Fruit fly (Drosophila melanogaster) whole organism, embryonic: ENCODE data around the gene usp.
A peak's percentile ranks its signal among the peaks of the same experiment; 100 is the strongest.

ENCODE experiments used
- B-H2 ChIP-seq: fragments of 200-800 bp; sonication (Bioruptor generic); optimal IDR thresholded peaks from 2 replicates; lab custom pipeline; 2018; ENCODE audit warnings: missing biosample characterization, mild to moderate bottlenecking, missing genetic modification characterization
- Blimp-1 ChIP-seq: fragments of 200-800 bp; sonication (Bioruptor generic); optimal IDR thresholded peaks from 3 replicates; lab custom pipeline; 2018; ENCODE audit warnings: missing biosample characterization, missing genetic modification characterization, mild to moderate bottlenecking, moderate library complexity, missing genetic modification reagents
- CG10543 ChIP-seq: fragments of 200-800 bp; sonication (Bioruptor generic); optimal IDR thresholded peaks from 3 replicates; lab custom pipeline; 2017; ENCODE audit warnings: missing biosample characterization, mild to moderate bottlenecking, missing genetic modification characterization, moderate library complexity
- CG13894 ChIP-seq: fragments of 200-800 bp; sonication (Bioruptor generic); optimal IDR thresholded peaks from 3 replicates; lab custom pipeline; 2018; ENCODE audit warnings: missing biosample characterization, mild to moderate bottlenecking, missing genetic modification characterization, moderate library complexity
- CG16863 ChIP-seq: fragments of 200-800 bp; sonication (Bioruptor generic); optimal IDR thresholded peaks from 3 replicates; lab custom pipeline; 2016; ENCODE audit warnings: missing biosample characterization, missing genetic modification characterization
- CG17568 ChIP-seq: fragments of 200-800 bp; sonication (Bioruptor generic); optimal IDR thresholded peaks from 2 replicates; lab custom pipeline; 2018; ENCODE audit warnings: missing biosample characterization, mild to moderate bottlenecking, missing genetic modification characterization, moderate library complexity
- CG18619 ChIP-seq: fragments of 200-800 bp; sonication (Bioruptor generic); optimal IDR thresholded peaks from 3 replicates; lab custom pipeline; 2017; ENCODE audit warnings: missing biosample characterization, mild to moderate bottlenecking, missing genetic modification characterization
- CG2875 ChIP-seq: fragments of 200-800 bp; sonication (Bioruptor generic); optimal IDR thresholded peaks from 2 replicates; lab custom pipeline; 2017; ENCODE audit warnings: missing biosample characterization, mild to moderate bottlenecking, missing genetic modification characterization, missing genetic modification reagents
- CG32767 ChIP-seq: fragments of 200-800 bp; sonication (Bioruptor generic); IDR thresholded peaks from 2 replicates; pipeline ENCODE4 v1.3.6; 2022; ENCODE audit warnings: missing biosample characterization, missing genetic modification characterization
- CG3281 ChIP-seq: fragments of 200-800 bp; sonication (Bioruptor generic); optimal IDR thresholded peaks from 3 replicates; lab custom pipeline; 2017; ENCODE audit warnings: missing biosample characterization, mild to moderate bottlenecking, missing genetic modification characterization
- CG34376 ChIP-seq: fragments of 200-800 bp; sonication (Bioruptor generic); optimal IDR thresholded peaks from 2 replicates; lab custom pipeline; 2018; ENCODE audit warnings: missing biosample characterization, mild to moderate bottlenecking, missing genetic modification characterization
- CG7271 ChIP-seq: fragments of 200-800 bp; sonication (Bioruptor generic); optimal IDR thresholded peaks from 2 replicates; lab custom pipeline; 2018; ENCODE audit warnings: missing biosample characterization, mild to moderate bottlenecking, missing genetic modification characterization, moderate library complexity
- CG7839 ChIP-seq: fragments of 200-800 bp; sonication (Bioruptor generic); optimal IDR thresholded peaks from 3 replicates; lab custom pipeline; 2018; ENCODE audit warnings: missing biosample characterization, mild to moderate bottlenecking, missing genetic modification characterization, moderate library complexity
- CG7928 ChIP-seq: fragments of 200-800 bp; sonication (Bioruptor generic); optimal IDR thresholded peaks from 2 replicates; lab custom pipeline; 2017; ENCODE audit warnings: missing biosample characterization, mild to moderate bottlenecking, missing genetic modification characterization
- CG9215 ChIP-seq: fragments of 200-800 bp; sonication (Bioruptor generic); IDR thresholded peaks from 2 replicates; pipeline ENCODE4 v1.3.6; 2022; ENCODE audit warnings: missing biosample characterization, missing genetic modification characterization
- CG9609 ChIP-seq: fragments of 200-800 bp; sonication (Bioruptor generic); optimal IDR thresholded peaks from 3 replicates; lab custom pipeline; 2016; ENCODE audit warnings: missing biosample characterization, missing genetic modification characterization
- CG9817 ChIP-seq: fragments of 200-800 bp; sonication (Bioruptor generic); optimal IDR thresholded peaks from 2 replicates; lab custom pipeline; 2018; ENCODE audit warnings: missing biosample characterization, mild to moderate bottlenecking, missing genetic modification characterization, moderate library complexity
- Camta ChIP-seq: fragments of 200-800 bp; sonication (Bioruptor generic); optimal IDR thresholded peaks from 2 replicates; lab custom pipeline; 2016; ENCODE audit warnings: missing biosample characterization, missing genetic modification characterization
- D19A ChIP-seq: fragments of 200-800 bp; optimal IDR thresholded peaks from 3 replicates; lab custom pipeline; 2019; ENCODE audit warnings: missing biosample characterization, mild to moderate bottlenecking, missing genetic modification characterization, moderate library complexity
- Doc2 ChIP-seq: fragments of 200-800 bp; sonication (Bioruptor generic); IDR thresholded peaks from 2 replicates; pipeline ENCODE4 v1.3.6; 2022; ENCODE audit warnings: missing biosample characterization, missing genetic modification characterization
- E2f2 ChIP-seq: fragments of 200-800 bp; sonication (Bioruptor generic); IDR thresholded peaks from 2 replicates; pipeline ENCODE4 v1.3.6; 2022; ENCODE audit warnings: missing biosample characterization, missing genetic modification characterization
- Ets97D ChIP-seq: fragments of 200-800 bp; sonication (Bioruptor generic); optimal IDR thresholded peaks from 3 replicates; lab custom pipeline; 2016; ENCODE audit warnings: missing biosample characterization, missing genetic modification characterization
- Gsc ChIP-seq: fragments of 200-800 bp; sonication (Bioruptor generic); IDR thresholded peaks from 2 replicates; pipeline ENCODE4 v1.3.6; 2022; ENCODE audit warnings: missing biosample characterization, missing genetic modification characterization
- Lim3 ChIP-seq: fragments of 200-800 bp; sonication (Bioruptor generic); IDR thresholded peaks from 2 replicates; pipeline ENCODE4 v1.3.6; 2022; ENCODE audit warnings: missing biosample characterization, missing genetic modification characterization
- Lpt ChIP-seq: fragments of >200 bp; optimal IDR thresholded peaks from 2 replicates; lab custom pipeline; 2018; ENCODE audit warnings: missing biosample characterization, missing genetic modification characterization
- Mes4 ChIP-seq: fragments of 200-800 bp; sonication (Bioruptor generic); optimal IDR thresholded peaks from 2 replicates; lab custom pipeline; 2016; ENCODE audit warnings: missing biosample characterization, missing genetic modification characterization
- Poxn ChIP-seq: fragments of 200-800 bp; sonication (Bioruptor generic); IDR thresholded peaks from 2 replicates; pipeline ENCODE4 v1.3.6; 2022; ENCODE audit warnings: missing biosample characterization, missing genetic modification characterization
- Stat92E ChIP-seq, 3 experiments: fragments of >200 bp in 2 of 3; fragments of 200-800 bp in 1 of 3; sonication (Bioruptor generic) in 1 of 3; optimal IDR thresholded peaks; 2 replicates each; lab custom pipeline; 2017 to 2019; ENCODE audit warnings: missing biosample characterization in 3 of 3, missing genetic modification characterization in 3 of 3, mild to moderate bottlenecking in 1 of 3, moderate library complexity in 1 of 3
- Trl ChIP-seq, 3 experiments: fragments of >200 bp in 2 of 3; fragments of 200-800 bp in 1 of 3; sonication (Bioruptor generic) in 1 of 3; optimal IDR thresholded peaks; 2 replicates in 1 of 3; 3 replicates in 2 of 3; lab custom pipeline; 2016 to 2017; ENCODE audit warnings: missing biosample characterization in 1 of 3, missing genetic modification characterization in 1 of 3
- bsh ChIP-seq, 2 experiments: fragments of 200-800 bp; sonication (Bioruptor generic); optimal IDR thresholded peaks; 2 replicates each; lab custom pipeline; 2017 to 2018; ENCODE audit warnings: mild to moderate bottlenecking in 2 of 2, missing biosample characterization in 2 of 2, missing genetic modification characterization in 2 of 2, moderate library complexity in 1 of 2
- corto ChIP-seq: fragments of 200-800 bp; sonication (Bioruptor generic); optimal IDR thresholded peaks from 2 replicates; lab custom pipeline; 2016; ENCODE audit warnings: missing biosample characterization, mild to moderate bottlenecking, missing genetic modification characterization, moderate library complexity
- cwo ChIP-seq: fragments of 200-800 bp; sonication (Bioruptor generic); optimal IDR thresholded peaks from 3 replicates; lab custom pipeline; 2017; ENCODE audit warnings: missing biosample characterization, missing genetic modification characterization, mild to moderate bottlenecking, moderate library complexity, missing genetic modification reagents
- da ChIP-seq: fragments of 200-800 bp; sonication (Bioruptor generic); optimal IDR thresholded peaks from 2 replicates; lab custom pipeline; 2016; ENCODE audit warnings: missing biosample characterization, missing genetic modification characterization
- disco-r ChIP-seq: fragments of 200-800 bp; sonication (Bioruptor generic); optimal IDR thresholded peaks from 2 replicates; lab custom pipeline; 2016; ENCODE audit warnings: missing biosample characterization, missing genetic modification characterization
- fd64A ChIP-seq: fragments of 200-800 bp; sonication (Bioruptor generic); optimal IDR thresholded peaks from 3 replicates; lab custom pipeline; 2018; ENCODE audit warnings: missing biosample characterization, mild to moderate bottlenecking, missing genetic modification characterization
- gce ChIP-seq: fragments of 200-800 bp; sonication (Bioruptor generic); IDR thresholded peaks from 3 replicates; pipeline ENCODE4 v1.3.6; 2022; ENCODE audit warnings: missing biosample characterization, missing genetic modification characterization
- gsb-n ChIP-seq: fragments of 200-800 bp; sonication (Bioruptor generic); optimal IDR thresholded peaks from 3 replicates; lab custom pipeline; 2018; ENCODE audit warnings: missing biosample characterization, mild to moderate bottlenecking, missing genetic modification characterization
- insv ChIP-seq, 2 experiments: fragments of 200-800 bp; sonication (Bioruptor generic); optimal IDR thresholded peaks; 3 replicates each; lab custom pipeline; 2016 to 2018; ENCODE audit warnings: missing biosample characterization in 2 of 2, missing genetic modification characterization in 2 of 2
- lola ChIP-seq, 3 experiments: fragments of >200 bp in 2 of 3; fragments of 200-800 bp in 1 of 3; sonication (Bioruptor generic) in 1 of 3; optimal IDR thresholded peaks; 2 replicates each; lab custom pipeline; 2017 to 2019; ENCODE audit warnings: missing biosample characterization in 3 of 3, missing genetic modification characterization in 3 of 3, mild to moderate bottlenecking in 1 of 3, moderate library complexity in 1 of 3
- mirr ChIP-seq: fragments of 200-800 bp; sonication (Bioruptor generic); optimal IDR thresholded peaks from 3 replicates; lab custom pipeline; 2018; ENCODE audit warnings: missing biosample characterization, mild to moderate bottlenecking, missing genetic modification characterization
- oc ChIP-seq: fragments of 200-800 bp; sonication (Bioruptor generic); optimal IDR thresholded peaks from 2 replicates; lab custom pipeline; 2018; ENCODE audit warnings: missing biosample characterization, mild to moderate bottlenecking, missing genetic modification characterization, moderate library complexity
- sc ChIP-seq, 3 experiments: fragments of >200 bp in 2 of 3; fragments of 200-800 bp in 1 of 3; sonication (Bioruptor generic) in 1 of 3; optimal IDR thresholded peaks; 2 replicates in 2 of 3; 3 replicates in 1 of 3; lab custom pipeline; 2017; ENCODE audit warnings: mild to moderate bottlenecking in 1 of 3, missing biosample characterization in 1 of 3, missing genetic modification characterization in 1 of 3, missing genetic modification reagents in 1 of 3
- slou ChIP-seq: fragments of 200-800 bp; sonication (Bioruptor generic); optimal IDR thresholded peaks from 3 replicates; lab custom pipeline; 2016; ENCODE audit warnings: missing biosample characterization, missing genetic modification characterization
- ssp ChIP-seq: fragments of 200-800 bp; sonication (Bioruptor generic); IDR thresholded peaks from 2 replicates; pipeline ENCODE4 v1.3.6; 2022; ENCODE audit warnings: missing biosample characterization, missing genetic modification characterization
- tgo ChIP-seq: fragments of 200-800 bp; sonication (Bioruptor generic); IDR thresholded peaks from 3 replicates; pipeline ENCODE4 v1.3.6; 2022; ENCODE audit warnings: missing biosample characterization, missing genetic modification characterization
- tio ChIP-seq: fragments of 200-800 bp; sonication (Bioruptor generic); optimal IDR thresholded peaks from 2 replicates; lab custom pipeline; 2017; ENCODE audit warnings: missing biosample characterization, missing genetic modification characterization, inconsistent platforms
- trem ChIP-seq: fragments of 200-800 bp; optimal IDR thresholded peaks from 3 replicates; lab custom pipeline; 2019; ENCODE audit warnings: missing biosample characterization, mild to moderate bottlenecking, missing genetic modification characterization, moderate library complexity
- vfl ChIP-seq: fragments of 200-800 bp; sonication (Bioruptor generic); optimal IDR thresholded peaks from 2 replicates; lab custom pipeline; 2016; ENCODE audit warnings: missing biosample characterization, missing genetic modification characterization
- yki ChIP-seq: fragments of >200 bp; optimal IDR thresholded peaks from 3 replicates; lab custom pipeline; 2018
- zf30C ChIP-seq: fragments of 200-800 bp; sonication (Bioruptor generic); optimal IDR thresholded peaks from 3 replicates; lab custom pipeline; 2018; ENCODE audit warnings: missing biosample characterization, mild to moderate bottlenecking, missing genetic modification characterization

usp gene

dm6 chrX:2005840-2006239 is 36.3 kb downstream of the usp start (continued):
- no peak for TF ChIP-seq Doc2 (GFP tag; lab: Robert Waterston, UW)
- TF ChIP-seq fd64A (GFP tag; lab: Kevin White, UChicago): peak; percentile 68
- TF ChIP-seq CG7928: peak; percentile 5
- peak; percentile 38 for TF ChIP-seq zf30C
- TF ChIP-seq Camta (GFP tag; lab: Kevin White, UChicago): peak; percentile 78
- TF ChIP-seq Lim3 (GFP tag; lab: Robert Waterston, UW): no peak
- TF ChIP-seq CG9215 (GFP tag; lab: Robert Waterston, UW): no peak
- no peak for TF ChIP-seq sc (optimal IDR thresholded peaks at IDR 0.05; lab: Kevin White, UChicago)
- TF ChIP-seq sc (GFP tag; optimal IDR thresholded peaks at IDR 0.05; lab: Kevin White, UChicago): peak; percentile 64
- no peak for TF ChIP-seq CG13894 (tag; lab: Kevin White, UChicago)
- TF ChIP-seq Blimp-1: peak; percentile 47
- TF ChIP-seq gce (GFP tag; lab: Robert Waterston, UW): peak; percentile 79
- TF ChIP-seq Poxn: no peak
- TF ChIP-seq B-H2: peak; percentile 75
- no peak for TF ChIP-seq CG32767 (GFP tag; lab: Robert Waterston, UW)
- TF ChIP-seq CG9609: peak; percentile 55
- TF ChIP-seq gsb-n: peak; percentile 57
- TF ChIP-seq oc (tag; lab: Kevin White, UChicago): peak; percentile 48
- peak in 1 of 2 experiments; percentile 43 for TF ChIP-seq insv (GFP tag; optimal IDR thresholded peaks at IDR 0.05; lab: Kevin White, UChicago)
- peak; percentile 61 for TF ChIP-seq mirr (GFP tag; lab: Kevin White, UChicago)
- peak; percentile 35 for TF ChIP-seq disco-r (GFP tag; lab: Kevin White, UChicago)
- peak; percentile 99 for TF ChIP-seq Ets97D (GFP tag; lab: Kevin White, UChicago)
- no peak for TF ChIP-seq Stat92E (GFP tag; optimal IDR thresholded peaks at IDR 0.05; lab: Kevin White, UChicago)
- TF ChIP-seq lola (GFP tag; optimal IDR thresholded peaks at IDR 0.05; lab: Kevin White, UChicago): no peak
- TF ChIP-seq cwo (GFP tag; lab: Kevin White, UChicago): no peak
- TF ChIP-seq vfl: no peak
- TF ChIP-seq CG16863 (GFP tag; lab: Kevin White, UChicago): no peak
- TF ChIP-seq trem (tag; lab: Kevin White, UChicago): peak; percentile 53
- TF ChIP-seq CG2875: peak; percentile 53
- TF ChIP-seq Trl (optimal IDR thresholded peaks at IDR 0.05; lab: Kevin White, UChicago): no peak
- TF ChIP-seq Trl (GFP tag; optimal IDR thresholded peaks at IDR 0.05; lab: Kevin White, UChicago): peak; percentile 74
- TF ChIP-seq CG9817: peak; percentile 61
- peak; percentile 70 for TF ChIP-seq CG10543 (GFP tag; lab: Kevin White, UChicago)
- peak; percentile 23 for TF ChIP-seq slou
- TF ChIP-seq Lpt (GFP tag; lab: Kevin White, UChicago): no peak
- TF ChIP-seq CG18619 (GFP tag; lab: Kevin White, UChicago): peak; percentile 66
- peak; percentile 56 for TF ChIP-seq D19A
- TF ChIP-seq ssp (GFP tag; lab: Robert Waterston, UW): no peak
- TF ChIP-seq Gsc (GFP tag; lab: Robert Waterston, UW): no peak
- peak in 1 of 2 experiments; percentile 60 for TF ChIP-seq bsh (GFP tag; optimal IDR thresholded peaks at IDR 0.05; lab: Kevin White, UChicago)
- TF ChIP-seq yki (lab: Kevin White, UChicago): no peak
- TF ChIP-seq CG7271 (tag; lab: Kevin White, UChicago): peak; percentile 58
- no peak for TF ChIP-seq corto (GFP tag; lab: Kevin White, UChicago)
- TF ChIP-seq CG34376 (GFP tag; lab: Kevin White, UChicago): peak; percentile 67
- peak; percentile 62 for TF ChIP-seq CG3281 (GFP tag; lab: Kevin White, UChicago)
- peak; percentile 67 for TF ChIP-seq CG7839 (tag; lab: Kevin White, UChicago)
- TF ChIP-seq Mes4 (GFP tag; lab: Kevin White, UChicago): peak; percentile 77
- TF ChIP-seq CG17568 (GFP tag; lab: Kevin White, UChicago): no peak
- TF ChIP-seq tio (GFP tag; lab: Kevin White, UChicago): no peak
- peak; percentile 48; the same call in 1 of the 2 replicates for TF ChIP-seq E2f2
- peak; percentile 26 for TF ChIP-seq da (GFP tag; lab: Kevin White, UChicago)
- TF ChIP-seq tgo (GFP tag; lab: Robert Waterston, UW): peak; percentile 54; the same call in 2 of the 3 replicates
